Comparison of ENCODE assay signal across 1 worm cellular context in genomic region chrIII:10651634-10652033, ce11.
TF ChIP-seq lines count a peak whose summit lies in the region.

No protein-coding gene starts in this region.

TF ChIP-seq in whole organism, L1 larva, 84 proteins besides CTCF, POLR2A, EP300 and RAD21 (continued from another document):
- peak; percentile 66 for TF ChIP-seq unc-86 (tag; optimal IDR thresholded peaks at IDR 0.05; lab: Kevin White, UChicago)
- peak; percentile 25 for TF ChIP-seq nhr-20 (tag; optimal IDR thresholded peaks at IDR 0.05; lab: Kevin White, UChicago)
- peak; percentile 66 to 81 for TF ChIP-seq efl-1 (optimal IDR thresholded peaks at IDR 0.05; lab: Kevin White, UChicago)
- peak; percentile 43 to 89 for TF ChIP-seq efl-1 (GFP tag; optimal IDR thresholded peaks at IDR 0.05 in 1 of 2; lab: Kevin White, UChicago)
- TF ChIP-seq hlh-4 (tag; optimal IDR thresholded peaks at IDR 0.05; lab: Kevin White, UChicago): no peak
- no peak for TF ChIP-seq unc-98 (GFP tag; IDR thresholded peaks at IDR 0.05; lab: Robert Waterston, UW)
- peak in 1 of 2 experiments; percentile 48 for TF ChIP-seq mdl-1 (tag; optimal IDR thresholded peaks at IDR 0.05; lab: Kevin White, UChicago)
- TF ChIP-seq xbp-1 (tag; optimal IDR thresholded peaks at IDR 0.05; lab: Kevin White, UChicago): peak; percentile 29
- peak; percentile 65 for TF ChIP-seq tbx-2 (tag; optimal IDR thresholded peaks at IDR 0.05; lab: Kevin White, UChicago)
- TF ChIP-seq skn-1 (tag; optimal IDR thresholded peaks at IDR 0.05; lab: Kevin White, UChicago): no peak
- peak; percentile 58 for TF ChIP-seq nhr-71 (tag; optimal IDR thresholded peaks at IDR 0.05; lab: Kevin White, UChicago)
- TF ChIP-seq snu-23 (GFP tag; optimal IDR thresholded peaks at IDR 0.05; lab: Kevin White, UChicago): peak; percentile 64
- no peak for TF ChIP-seq mab-9 (GFP tag; IDR thresholded peaks at IDR 0.05; lab: Robert Waterston, UW)
- TF ChIP-seq egl-27 (tag; optimal IDR thresholded peaks at IDR 0.05; lab: Kevin White, UChicago): no peak
- no peak for TF ChIP-seq sox-4 (tag; optimal IDR thresholded peaks at IDR 0.05; lab: Kevin White, UChicago)
- peak; percentile 45 to 57 for TF ChIP-seq lin-35 (GFP tag; optimal IDR thresholded peaks at IDR 0.05; lab: Kevin White, UChicago)
- TF ChIP-seq unc-30 (tag; optimal IDR thresholded peaks at IDR 0.05; lab: Kevin White, UChicago): no peak
- TF ChIP-seq mep-1 (tag; optimal IDR thresholded peaks at IDR 0.05; lab: Kevin White, UChicago): peak; percentile 63
- peak; percentile 66 for TF ChIP-seq nhr-47 (tag; optimal IDR thresholded peaks at IDR 0.05; lab: Kevin White, UChicago)
- TF ChIP-seq nhr-12 (tag; optimal IDR thresholded peaks at IDR 0.05; lab: Kevin White, UChicago): no peak
- TF ChIP-seq dsc-1 (tag; optimal IDR thresholded peaks at IDR 0.05; lab: Kevin White, UChicago): peak; percentile 81
- no peak for TF ChIP-seq unc-62 (GFP tag; optimal IDR thresholded peaks at IDR 0.05; lab: Kevin White, UChicago)
- peak; percentile 46 to 54 for TF ChIP-seq lsy-2 (tag; optimal IDR thresholded peaks at IDR 0.05; lab: Kevin White, UChicago)
